Fruit fly (Drosophila melanogaster) whole organism, pupa: ENCODE results near the gene betaNACtes2.

Source experiments
- CG10348 ChIP-seq: fragments of 200-800 bp; sonication (Bioruptor generic); IDR thresholded peaks from 2 replicates; pipeline ENCODE4 v1.3.6; 2022; ENCODE audit warnings: missing biosample characterization, missing genetic modification characterization
- CG12605 ChIP-seq: fragments of 200-800 bp; sonication (Bioruptor generic); IDR thresholded peaks from 2 replicates; pipeline ENCODE4 v1.3.6; 2022; ENCODE audit warnings: missing biosample characterization, missing genetic modification characterization
- CG17806 ChIP-seq: fragments of 200-800 bp; sonication (Bioruptor generic); optimal IDR thresholded peaks from 2 replicates; lab custom pipeline; 2018; ENCODE audit warnings: missing biosample characterization, mild to moderate bottlenecking, missing genetic modification characterization, moderate library complexity
- CG32121 ChIP-seq: fragments of 200-800 bp; sonication (Bioruptor generic); IDR thresholded peaks from 2 replicates; pipeline ENCODE4 v1.3.6; 2022; ENCODE audit warnings: missing biosample characterization, missing genetic modification characterization
- CG34367 ChIP-seq: fragments of 200-800 bp; sonication (Bioruptor generic); optimal IDR thresholded peaks from 2 replicates; lab custom pipeline; 2018; ENCODE audit warnings: missing biosample characterization, mild to moderate bottlenecking, missing genetic modification characterization
- CG4496 ChIP-seq: fragments of 200-800 bp; sonication (Bioruptor generic); IDR thresholded peaks from 3 replicates; pipeline ENCODE4 v1.3.6; 2022; ENCODE audit warnings: missing biosample characterization, missing genetic modification characterization
- CG8301 ChIP-seq: fragments of 200-800 bp; sonication (Bioruptor generic); optimal IDR thresholded peaks from 2 replicates; lab custom pipeline; 2018; ENCODE audit warnings: missing biosample characterization, mild to moderate bottlenecking, missing genetic modification characterization
- CG9948 ChIP-seq: fragments of 200-800 bp; sonication (Bioruptor generic); optimal IDR thresholded peaks from 2 replicates; lab custom pipeline; 2018; ENCODE audit warnings: missing biosample characterization, mild to moderate bottlenecking, missing genetic modification characterization, moderate library complexity
- D1 ChIP-seq: fragments of 200-800 bp; sonication (Bioruptor generic); optimal IDR thresholded peaks from 2 replicates; lab custom pipeline; 2018; ENCODE audit warnings: missing biosample characterization, mild to moderate bottlenecking, missing genetic modification characterization, moderate library complexity
- EcR ChIP-seq: fragments of 200-800 bp; sonication (Bioruptor generic); optimal IDR thresholded peaks from 3 replicates; lab custom pipeline; 2019; ENCODE audit warnings: missing biosample characterization, missing genetic modification characterization, mild to moderate bottlenecking, moderate library complexity, missing genetic modification reagents
- Ets98B ChIP-seq: fragments of 200-800 bp; sonication (Bioruptor generic); IDR thresholded peaks from 2 replicates; pipeline ENCODE4 v1.3.6; 2022; ENCODE audit warnings: missing biosample characterization, missing genetic modification characterization
- Pif1A ChIP-seq: fragments of 200-800 bp; sonication (Bioruptor generic); optimal IDR thresholded peaks from 3 replicates; lab custom pipeline; 2016; ENCODE audit warnings: missing biosample characterization, missing genetic modification characterization
- Pif1B ChIP-seq: fragments of 200-800 bp; sonication (Bioruptor generic); optimal IDR thresholded peaks from 3 replicates; lab custom pipeline; 2016; ENCODE audit warnings: missing biosample characterization, missing genetic modification characterization
- Snoo ChIP-seq: fragments of 200-800 bp; sonication (Bioruptor generic); optimal IDR thresholded peaks from 3 replicates; lab custom pipeline; 2017; ENCODE audit warnings: missing biosample characterization, mild to moderate bottlenecking, missing genetic modification characterization, inconsistent platforms
- fd96Ca ChIP-seq: fragments of 200-800 bp; sonication (Bioruptor generic); IDR thresholded peaks from 3 replicates; pipeline ENCODE4 v1.3.6; 2022; ENCODE audit warnings: missing biosample characterization, missing genetic modification characterization

Gene betaNACtes2

dm6 chrX:14266075-14266474, 49.3 kb downstream of the betaNACtes2 start, which contains the start of the genes CG13404 and na:
Gene CG13404, minus strand, starts transcription at chrX:14266250.
Gene na, plus strand, starts transcription at chrX:14266367.
- TF ChIP-seq CG32121 (GFP tag; lab: Robert Waterston, UW) (no peak), EcR (GFP tag; lab: Kevin White, UChicago) (no peak), Ets98B (GFP tag; lab: Robert Waterston, UW) (no peak), CG12605 (no peak), CG34367 (tag; lab: Kevin White, UChicago) (no peak), Snoo (tag; lab: Kevin White, UChicago) (no peak), CG10348 (GFP tag; lab: Robert Waterston, UW) (no peak), CG17806 (tag; lab: Kevin White, UChicago) (no peak)

- TF ChIP-seq D1 (tag; lab: Kevin White, UChicago) (no peak), EcR (GFP tag; lab: Kevin White, UChicago) (no peak), Snoo (tag; lab: Kevin White, UChicago) (no peak), fd96Ca (GFP tag; lab: Robert Waterston, UW) (no peak), CG8301 (tag; lab: Kevin White, UChicago) (no peak), Pif1A (no peak), CG9948 (no peak), CG4496 (GFP tag; lab: Robert Waterston, UW) (no peak), CG32121 (GFP tag; lab: Robert Waterston, UW) (no peak), Pif1B (GFP tag; lab: Kevin White, UChicago) (no peak)
These were observed 50.2 kb downstream of the betaNACtes2 start for dm6 chrX:14265149-14265548.
